Fruit fly (Drosophila melanogaster): Measurements from ENCODE around the gene CG15458.

dm6 chrX:20426818-20427217, 12.8 kb upstream of the CG15458 start, which contains the start of gene CG15456:
- TF ChIP-seq CG16779 (GFP tag; IDR thresholded peaks at IDR 0.05): no peak
- no peak for TF ChIP-seq CG17612 (GFP tag; IDR thresholded peaks at IDR 0.05)

Measured in whole organism, embryonic.